Fruit fly (Drosophila melanogaster): ENCODE data around the gene Dpm1.
A peak's percentile ranks its signal among the peaks of the same experiment; 100 is the strongest.

dm6 chr2L:19526316-19526715 lies at the start of gene Dpm1, which contains the start of gene CG10137:
- no peak for TF ChIP-seq Hr78 (GFP tag; optimal IDR thresholded peaks at IDR 0.05)
- no peak for TF ChIP-seq tai (GFP tag; optimal IDR thresholded peaks at IDR 0.05)
- TF ChIP-seq sv (GFP tag; optimal IDR thresholded peaks at IDR 0.05), result no peak
- TF ChIP-seq HLH106 (tag; optimal IDR thresholded peaks at IDR 0.05), result no peak
- TF ChIP-seq Jra (GFP tag; optimal IDR thresholded peaks at IDR 0.05), result no peak
- TF ChIP-seq br (GFP tag; optimal IDR thresholded peaks at IDR 0.05), result no peak
- TF ChIP-seq h (GFP tag; optimal IDR thresholded peaks at IDR 0.05), result peak; percentile 25
- TF ChIP-seq Hnf4 (GFP tag; optimal IDR thresholded peaks at IDR 0.05), result no peak
- TF ChIP-seq usp (GFP tag; optimal IDR thresholded peaks at IDR 0.05), result no peak
- TF ChIP-seq Abd-B (GFP tag; optimal IDR thresholded peaks at IDR 0.05), result no peak
- TF ChIP-seq ey (GFP tag; optimal IDR thresholded peaks at IDR 0.05), result no peak
- no peak for TF ChIP-seq psq (GFP tag; optimal IDR thresholded peaks at IDR 0.05)
- TF ChIP-seq CrebA (GFP tag; optimal IDR thresholded peaks at IDR 0.05; ENCODE audit: borderline replicate concordance), result no peak
- no peak for TF ChIP-seq Hr83 (GFP tag; optimal IDR thresholded peaks at IDR 0.05; ENCODE audit: poor library complexity, severe bottlenecking)

Data from whole organism, wandering third instar larva.